Worm (Caenorhabditis elegans) whole organism, young adult: Measurements from ENCODE around the gene K07E8.6.
"Not testable (repeated sequence)": the region's sequence is repeated elsewhere in the genome, so short reads cannot be mapped to it uniquely, and the experiment has no call there.

Experiments
- B0261.1 ChIP-seq: sonication (generic microtip); optimal IDR thresholded peaks from 2 replicates; lab custom pipeline; 2016; ENCODE audit warnings: mild to moderate bottlenecking, missing genetic modification characterization, moderate library complexity, missing compliant biosample characterization
- K12H6.12 ChIP-seq: fragments of 200-800 bp; sonication (Bioruptor generic); optimal IDR thresholded peaks from 2 replicates; lab custom pipeline; 2018; ENCODE audit warnings: mild to moderate bottlenecking, missing genetic modification characterization, missing compliant biosample characterization
- T07F8.4 ChIP-seq: sonication (generic microtip); optimal IDR thresholded peaks from 2 replicates; lab custom pipeline; 2016; ENCODE audit warnings: mild to moderate bottlenecking, missing genetic modification characterization, moderate library complexity, missing compliant biosample characterization
- T26A5.8 ChIP-seq: sonication (generic microtip); optimal IDR thresholded peaks from 2 replicates; lab custom pipeline; 2016; ENCODE audit warnings: missing genetic modification characterization, missing compliant biosample characterization
- Y79H2A.3 ChIP-seq: fragments of 200-800 bp; sonication (Bioruptor generic); conservative IDR thresholded peaks from 2 replicates; pipeline ENCODE4 v1.3.6; 2022; ENCODE audit warnings: missing genetic modification reagents, missing genetic modification characterization, missing compliant biosample characterization
- akir-1 ChIP-seq: fragments of 200-800 bp; sonication (Bioruptor generic); optimal IDR thresholded peaks from 2 replicates; lab custom pipeline; 2018; ENCODE audit warnings: mild to moderate bottlenecking, missing genetic modification characterization, moderate library complexity, missing compliant biosample characterization
- attf-5 ChIP-seq: fragments of 200-800 bp; sonication (Bioruptor generic); optimal IDR thresholded peaks from 2 replicates; lab custom pipeline; 2018; ENCODE audit warnings: mild to moderate bottlenecking, missing genetic modification characterization, missing compliant biosample characterization
- egrh-3 ChIP-seq: fragments of 200-800 bp; sonication (Bioruptor generic); IDR thresholded peaks from 2 replicates; pipeline ENCODE4 v1.3.6; 2022; ENCODE audit warnings: missing genetic modification reagents, missing genetic modification characterization, missing compliant biosample characterization
- hlh-12 ChIP-seq: sonication (generic microtip); optimal IDR thresholded peaks from 2 replicates; lab custom pipeline; 2016; ENCODE audit warnings: missing genetic modification characterization, missing compliant biosample characterization
- hlh-26 ChIP-seq: fragments of 200-800 bp; sonication (Bioruptor generic); conservative IDR thresholded peaks from 2 replicates; pipeline ENCODE4 v1.3.6; 2022; ENCODE audit warnings: missing genetic modification reagents, missing genetic modification characterization, missing compliant biosample characterization
- hmg-1.2 ChIP-seq: fragments of 200-800 bp; sonication (Bioruptor generic); IDR thresholded peaks from 2 replicates; pipeline ENCODE4 v1.3.6; 2022; ENCODE audit warnings: missing genetic modification reagents, missing genetic modification characterization, missing compliant biosample characterization
- hsf-1 ChIP-seq: fragments of 200-800 bp; sonication (Bioruptor generic); IDR thresholded peaks from 2 replicates; pipeline ENCODE4 v1.3.6; 2022; ENCODE audit warnings: missing genetic modification reagents, missing genetic modification characterization, missing compliant biosample characterization
- let-607 ChIP-seq, 2 experiments: fragments of 200-800 bp in 1 of 2; sonication (Bioruptor generic) in 1 of 2; sonication (generic microtip) in 1 of 2; optimal IDR thresholded peaks; 2 replicates each; lab custom pipeline; 2016 to 2018; ENCODE audit warnings: mild to moderate bottlenecking in 2 of 2, missing compliant biosample characterization in 2 of 2, missing genetic modification characterization in 2 of 2, moderate library complexity in 2 of 2, missing genotype in 1 of 2
- lin-54 ChIP-seq: fragments of 200-800 bp; sonication (Bioruptor generic); optimal IDR thresholded peaks from 2 replicates; lab custom pipeline; 2018; ENCODE audit warnings: mild to moderate bottlenecking, missing genetic modification characterization, missing compliant biosample characterization
- lsy-27 ChIP-seq: sonication (generic microtip); optimal IDR thresholded peaks from 2 replicates; lab custom pipeline; 2017; ENCODE audit warnings: missing genetic modification characterization, mild to moderate bottlenecking, missing compliant biosample characterization, antibody characterized with exemption, missing genotype, borderline replicate concordance; ENCODE audit not compliant: insufficient read depth
- madf-10 ChIP-seq: sonication (generic microtip); optimal IDR thresholded peaks from 2 replicates; lab custom pipeline; 2016; ENCODE audit warnings: mild to moderate bottlenecking, missing genetic modification characterization, missing compliant biosample characterization
- mxl-1 ChIP-seq: sonication (generic microtip); optimal IDR thresholded peaks from 2 replicates; lab custom pipeline; 2016; ENCODE audit warnings: missing genetic modification characterization, missing compliant biosample characterization
- nfya-2 ChIP-seq: fragments of 200-800 bp; sonication (Bioruptor generic); IDR thresholded peaks from 2 replicates; pipeline ENCODE4 v1.3.6; 2022; ENCODE audit warnings: missing genetic modification reagents, missing genetic modification characterization, missing compliant biosample characterization
- nhr-80 ChIP-seq: sonication (generic microtip); optimal IDR thresholded peaks from 2 replicates; lab custom pipeline; 2016; ENCODE audit warnings: missing genetic modification characterization, missing compliant biosample characterization
- nhr-90 ChIP-seq: sonication (generic microtip); optimal IDR thresholded peaks from 2 replicates; lab custom pipeline; 2016; ENCODE audit warnings: missing genotype, mild to moderate bottlenecking, missing genetic modification characterization, missing compliant biosample characterization
- pha-4 ChIP-seq: fragments of 150-350 bp; sonication (generic microtip); optimal IDR thresholded peaks from 2 replicates; lab custom pipeline; 2014; ENCODE audit warnings: missing biosample characterization, missing genetic modification reagents, missing genetic modification characterization
- rcor-1 ChIP-seq: fragments of 200-800 bp; sonication (Bioruptor generic); IDR thresholded peaks from 2 replicates; pipeline ENCODE4 v1.3.6; 2022; ENCODE audit warnings: missing genetic modification reagents, missing genetic modification characterization, missing compliant biosample characterization
- rpc-1 ChIP-seq, 2 experiments: fragments of 150-350 bp in 1 of 2; sonication (generic microtip) in 1 of 2; optimal IDR thresholded peaks; 2 replicates each; lab custom pipeline; 2014 to 2018; ENCODE audit warnings: missing biosample characterization in 1 of 2, missing genetic modification characterization in 1 of 2, missing genetic modification reagents in 1 of 2, missing genotype in 1 of 2
- sdz-38 ChIP-seq: sonication (generic microtip); optimal IDR thresholded peaks from 2 replicates; lab custom pipeline; 2016; ENCODE audit warnings: missing genotype, missing genetic modification characterization, missing compliant biosample characterization
- somi-1 ChIP-seq: fragments of 200-800 bp; sonication (Bioruptor generic); optimal IDR thresholded peaks from 2 replicates; lab custom pipeline; 2018; ENCODE audit warnings: mild to moderate bottlenecking, missing genetic modification characterization, missing compliant biosample characterization
- tlf-1 ChIP-seq: fragments of 200-800 bp; sonication (Bioruptor generic); optimal IDR thresholded peaks from 2 replicates; lab custom pipeline; 2018; ENCODE audit warnings: mild to moderate bottlenecking, missing genetic modification characterization, missing compliant biosample characterization
- unc-62 ChIP-seq: fragments of 150-350 bp; optimal IDR thresholded peaks from 2 replicates; lab custom pipeline; 2014; ENCODE audit warnings: missing biosample characterization, missing genetic modification reagents, missing genetic modification characterization
- xnd-1 ChIP-seq: sonication (generic microtip); optimal IDR thresholded peaks from 2 replicates; lab custom pipeline; 2016; ENCODE audit warnings: missing genotype, missing genetic modification reagents, missing genetic modification characterization, missing compliant biosample characterization
- zfh-2 ChIP-seq: fragments of 200-800 bp; sonication (Bioruptor generic); conservative IDR thresholded peaks from 2 replicates; pipeline ENCODE4 v1.3.6; 2022; ENCODE audit warnings: missing genetic modification reagents, missing genetic modification characterization, missing compliant biosample characterization
- ztf-26 ChIP-seq: sonication (generic microtip); optimal IDR thresholded peaks from 2 replicates; lab custom pipeline; 2017; ENCODE audit warnings: missing genetic modification characterization, missing compliant biosample characterization

Gene K07E8.6

DNA sequence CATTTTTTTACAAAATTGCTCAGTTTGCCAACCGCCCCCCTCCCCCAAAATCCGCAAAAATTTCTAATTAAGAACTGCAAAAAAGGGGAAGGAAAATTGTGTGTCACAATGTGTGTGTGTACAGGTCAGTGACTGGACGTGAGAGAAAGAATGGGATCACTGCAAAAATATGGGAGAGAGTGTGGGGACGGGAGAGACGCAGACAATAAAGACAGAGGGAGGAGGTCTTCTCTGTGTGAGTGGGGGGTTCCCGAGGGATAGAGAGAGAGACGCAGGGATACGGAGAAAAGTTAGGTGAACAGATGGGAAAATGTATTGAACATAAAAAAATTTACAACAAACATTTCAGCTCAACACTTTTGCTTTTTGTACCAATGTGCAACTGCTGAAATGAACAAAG is 13.4 kb downstream of the K07E8.6 start:
- TF ChIP-seq hsf-1 (GFP tag; lab: Robert Waterston, UW) (no peak), lin-54 (GFP tag; lab: Kevin White, UChicago) (no peak), zfh-2 (GFP tag; lab: Robert Waterston, UW) (peak; percentile 57; the same call in 1 of the 2 replicates), T07F8.4 (no peak), hmg-1.2 (GFP tag; lab: Robert Waterston, UW) (peak; percentile 93), nfya-2 (no peak), K12H6.12 (peak; percentile 24), hlh-12 (no peak), egrh-3 (GFP tag; lab: Robert Waterston, UW) (peak; percentile 20; the same call in 1 of the 2 replicates), T26A5.8 (no peak), lsy-27 (tag; lab: Kevin White, UChicago) (no peak), nhr-80 (tag; lab: Kevin White, UChicago) (no peak)

DNA sequence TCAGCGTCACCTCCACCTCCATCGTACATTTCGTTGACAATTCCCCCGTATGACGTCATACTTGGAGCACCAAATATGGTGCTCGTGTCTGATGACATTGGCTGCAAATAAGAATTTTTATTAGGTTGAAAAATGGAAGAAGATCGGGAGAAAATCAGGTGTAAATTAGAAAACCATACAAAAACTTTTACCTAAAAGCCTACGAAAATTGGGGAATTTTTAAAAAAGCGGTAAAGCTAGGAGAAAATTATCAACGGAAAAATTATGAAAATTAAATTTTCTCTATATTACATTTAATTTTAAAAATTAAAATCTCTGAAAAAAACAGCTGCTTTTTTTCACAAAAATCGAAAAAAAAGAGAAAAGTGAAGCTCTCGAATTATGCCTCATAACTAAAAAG is 14.9 kb downstream of the K07E8.6 start, which contains the start of gene T04B8.5:
T04B8.5 (minus strand) TSS at position 101 of the 400 bp plus-strand sequence.
- TF ChIP-seq attf-5 (no peak), mxl-1 (tag; lab: Kevin White, UChicago) (no peak), akir-1 (GFP tag; lab: Kevin White, UChicago) (no peak), rpc-1 (optimal IDR thresholded peaks at IDR 0.05; lab: Kevin White, UChicago) (no peak), rpc-1 (tag; optimal IDR thresholded peaks at IDR 0.05; lab: Kevin White, UChicago) (no peak)

DNA sequence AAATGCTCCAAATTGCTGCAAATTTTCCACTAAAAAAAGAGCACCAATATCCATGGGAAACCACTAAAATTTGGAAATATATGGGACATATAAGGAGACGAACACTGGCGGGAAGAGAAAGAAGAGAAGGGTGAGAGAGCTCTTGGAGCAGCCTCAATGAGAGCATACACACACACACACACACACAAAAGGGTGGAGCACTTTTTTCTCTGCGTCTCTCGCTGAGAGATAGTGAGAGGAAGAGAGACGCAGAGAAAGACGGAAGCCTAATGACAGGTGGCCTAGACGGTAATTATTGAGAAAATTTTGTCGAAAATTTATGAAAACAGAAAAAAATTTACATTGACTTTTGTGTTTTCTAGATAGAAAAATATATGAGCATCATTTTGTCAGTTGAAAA is 16.9 kb downstream of the K07E8.6 start:
- TF ChIP-seq ztf-26 (tag; lab: Kevin White, UChicago) (no peak), hmg-1.2 (GFP tag; lab: Robert Waterston, UW) (peak; percentile 93), sdz-38 (tag; lab: Kevin White, UChicago) (no peak), madf-10 (tag; lab: Kevin White, UChicago) (no peak), somi-1 (GFP tag; lab: Kevin White, UChicago) (no peak), nhr-80 (tag; lab: Kevin White, UChicago) (peak; percentile 35)

DNA sequence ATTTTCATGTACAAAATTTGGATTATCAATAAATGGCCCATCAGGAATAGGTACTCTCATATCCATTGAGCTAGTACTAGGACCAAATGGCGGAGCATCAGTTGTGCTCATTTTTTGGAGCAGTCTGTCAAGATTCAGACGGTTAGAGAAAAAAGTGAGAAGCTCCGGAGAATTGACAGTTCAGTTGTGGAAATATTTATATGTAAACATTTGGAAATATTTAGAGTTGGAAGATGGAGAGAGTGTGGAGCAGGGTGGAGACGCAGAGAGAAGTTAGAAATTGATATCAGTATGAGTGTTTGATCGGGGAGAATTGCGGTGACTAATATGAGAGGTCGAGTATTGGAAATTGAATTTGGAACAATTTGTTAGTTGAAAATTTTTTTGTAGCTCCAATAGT is 18.2 kb downstream of the K07E8.6 start:
- peak; percentile 49 to 74 for TF ChIP-seq let-607 (tag; optimal IDR thresholded peaks at IDR 0.05; lab: Kevin White, UChicago)
- TF ChIP-seq pha-4 (tag; lab: Kevin White, UChicago), result peak; percentile 68
- TF ChIP-seq zfh-2 (GFP tag; lab: Robert Waterston, UW), result no peak
- TF ChIP-seq unc-62 (GFP tag; lab: Kevin White, UChicago), result peak; percentile 24
- peak; percentile 71 for TF ChIP-seq nhr-80 (tag; lab: Kevin White, UChicago)
- TF ChIP-seq hmg-1.2 (GFP tag; lab: Robert Waterston, UW), result peak; percentile 73; the same call in 1 of the 2 replicates

DNA sequence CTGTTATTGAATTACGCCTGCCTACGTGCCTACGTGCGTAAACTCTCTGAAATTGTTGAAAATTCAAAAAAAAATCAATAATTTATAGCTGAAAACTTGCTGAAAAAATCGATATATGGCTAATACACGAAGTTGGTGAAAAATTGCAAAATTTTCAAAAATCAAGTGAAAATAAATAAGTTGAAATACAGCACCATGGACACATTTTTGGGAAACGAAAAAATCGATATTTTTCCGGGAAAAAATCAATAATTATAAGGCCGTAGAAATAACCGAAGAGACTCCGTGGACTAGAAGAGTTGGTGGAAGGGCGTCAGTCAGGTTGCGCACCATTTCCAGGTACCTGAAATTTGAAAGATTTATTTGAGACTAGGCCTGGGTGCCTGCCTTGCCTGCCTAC is 24.7 kb downstream of the K07E8.6 start:
- TF ChIP-seq hmg-1.2 (GFP tag; lab: Robert Waterston, UW) (no peak), Y79H2A.3 (GFP tag; lab: Robert Waterston, UW) (no peak), hlh-26 (no peak), lin-54 (GFP tag; lab: Kevin White, UChicago) (no peak), tlf-1 (GFP tag; lab: Kevin White, UChicago) (no peak), nhr-90 (tag; lab: Kevin White, UChicago) (no peak), ztf-26 (tag; lab: Kevin White, UChicago) (no peak), B0261.1 (tag; lab: Kevin White, UChicago) (no peak)

DNA sequence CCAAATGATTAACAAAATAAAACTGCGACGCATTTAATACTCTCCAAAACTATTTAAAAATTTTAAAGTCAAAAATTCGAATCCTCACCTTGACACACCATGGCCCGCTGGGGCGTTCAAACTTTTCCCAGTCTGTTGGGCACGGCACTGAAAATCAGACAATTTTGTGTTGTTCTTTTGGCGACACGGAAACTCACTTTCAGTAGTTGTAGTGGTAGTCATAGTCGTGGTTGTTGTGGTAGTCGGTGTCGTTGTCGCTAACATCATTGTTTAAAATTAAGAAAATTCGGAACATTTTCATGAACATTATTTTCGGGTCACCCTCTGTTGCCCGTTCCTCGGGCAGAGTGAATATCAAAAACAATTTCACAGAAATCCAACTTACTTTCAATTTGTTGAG is 27.0 kb downstream of the K07E8.6 start, which contains the start of gene clec-118:
clec-118 (minus strand) TSS at position 101 of the 400 bp plus-strand sequence.
- TF ChIP-seq rcor-1 (GFP tag; lab: Robert Waterston, UW); xnd-1 (tag; lab: Kevin White, UChicago); somi-1 (GFP tag; lab: Kevin White, UChicago): not testable (repeated sequence)
